Worm (Caenorhabditis elegans): ENCODE measurements around the gene mutd-1.

mutd-1 gene

ce11 chrIV:7139143-7139542, 5.3 kb upstream of the mutd-1 start:
- TF ChIP-seq unc-62 (GFP tag; optimal IDR thresholded peaks at IDR 0.05 in 1 of 2) (peak in 1 of 2 experiments; percentile 97), unc-62 (tag; optimal IDR thresholded peaks at IDR 0.05) (no peak), arid-1 (GFP tag; conservative IDR thresholded peaks at IDR 0.05) (no peak)

ce11 chrIV:7133140-7133539, 743 bp downstream of the mutd-1 start, which contains the start of gene cyn-12:
Gene cyn-12, minus strand, starts transcription at chrIV:7133217.
- TF ChIP-seq dpl-1 (GFP tag; optimal IDR thresholded peaks at IDR 0.05) (peak; percentile 33), ama-1 (optimal IDR thresholded peaks at IDR 0.05) (peak; percentile 11), nhr-28 (tag; optimal IDR thresholded peaks at IDR 0.05) (no peak), mes-2 (tag; optimal IDR thresholded peaks at IDR 0.05; ENCODE audit: poor library complexity, severe bottlenecking) (peak; percentile 52), lin-38 (GFP tag; IDR thresholded peaks at IDR 0.05) (no peak), lsy-2 (tag; optimal IDR thresholded peaks at IDR 0.05) (peak in 1 of 2 experiments; percentile 43), ces-1 (GFP tag; optimal IDR thresholded peaks at IDR 0.05) (no peak), dve-1 (tag; optimal IDR thresholded peaks at IDR 0.05; ENCODE audit: insufficient read depth) (peak; percentile 7), unc-62 (GFP tag; optimal IDR thresholded peaks at IDR 0.05 in 1 of 2) (peak in 1 of 2 experiments; percentile 61), unc-62 (tag; optimal IDR thresholded peaks at IDR 0.05) (no peak), mep-1 (tag; optimal IDR thresholded peaks at IDR 0.05) (no peak)

ce11 chrIV:7131780-7132179, 2.1 kb downstream of the mutd-1 start, which contains the start of gene grsp-3:
Gene grsp-3, minus strand, starts transcription at chrIV:7131928.
- TF ChIP-seq F26F4.8 (GFP tag; conservative IDR thresholded peaks at IDR 0.05) (no peak), nhr-28 (tag; optimal IDR thresholded peaks at IDR 0.05) (peak; percentile 46), hlh-30 (tag; optimal IDR thresholded peaks at IDR 0.05; ENCODE audit: insufficient read depth) (peak; percentile 72)

- TF ChIP-seq lir-3 (tag; optimal IDR thresholded peaks at IDR 0.05) (no peak), arid-1 (GFP tag; conservative IDR thresholded peaks at IDR 0.05) (no peak), zag-1 (tag; optimal IDR thresholded peaks at IDR 0.05) (no peak), Y48G9A.11 (GFP tag; IDR thresholded peaks at IDR 0.05) (no peak), tra-1 (GFP tag; IDR thresholded peaks at IDR 0.05) (no peak), saeg-2 (GFP tag; IDR thresholded peaks at IDR 0.05) (no peak), nhr-237 (tag; optimal IDR thresholded peaks at IDR 0.05) (no peak), mes-2 (tag; optimal IDR thresholded peaks at IDR 0.05; ENCODE audit: poor library complexity, severe bottlenecking) (no peak), nhr-77 (tag; optimal IDR thresholded peaks at IDR 0.05) (no peak), cey-2 (tag; optimal IDR thresholded peaks at IDR 0.05; ENCODE audit: borderline replicate concordance, insufficient read depth) (no peak), attf-4 (tag; optimal IDR thresholded peaks at IDR 0.05) (no peak), zip-2 (tag; optimal IDR thresholded peaks at IDR 0.05) (no peak), zfp-2 (tag; optimal IDR thresholded peaks at IDR 0.05) (no peak), nhr-76 (tag; optimal IDR thresholded peaks at IDR 0.05) (no peak), zip-11 (GFP tag; IDR thresholded peaks at IDR 0.05) (no peak)
Measured at ce11 chrIV:7121313-7122055, 12.4 kb downstream of the mutd-1 start, which contains the start of the genes C34D4.10 and str-48. Gene C34D4.10, minus strand, starts transcription at chrIV:7121413. Gene str-48, plus strand, starts transcription at chrIV:7122005.

- TF ChIP-seq nhr-111 (GFP tag; optimal IDR thresholded peaks at IDR 0.05) (no peak), dpl-1 (GFP tag; optimal IDR thresholded peaks at IDR 0.05) (no peak), madf-5 (GFP tag; IDR thresholded peaks at IDR 0.05) (no peak), skn-1 (tag; optimal IDR thresholded peaks at IDR 0.05) (no peak), ceh-28 (tag; optimal IDR thresholded peaks at IDR 0.05) (no peak), arid-1 (GFP tag; conservative IDR thresholded peaks at IDR 0.05) (no peak), F10B5.3 (tag; optimal IDR thresholded peaks at IDR 0.05) (no peak), nhr-6 (tag; optimal IDR thresholded peaks at IDR 0.05) (no peak), lin-13 (GFP tag; optimal IDR thresholded peaks at IDR 0.05) (no peak), nhr-10 (tag; optimal IDR thresholded peaks at IDR 0.05) (no peak), unc-39 (tag; optimal IDR thresholded peaks at IDR 0.05) (no peak), F49E8.2 (tag; optimal IDR thresholded peaks at IDR 0.05; ENCODE audit: borderline replicate concordance) (no peak), vab-7 (GFP tag; IDR thresholded peaks at IDR 0.05) (no peak), daf-16 (GFP tag; optimal IDR thresholded peaks at IDR 0.05) (no peak), daf-16 (tag; optimal IDR thresholded peaks at IDR 0.05) (no peak), spr-1 (tag; optimal IDR thresholded peaks at IDR 0.05) (no peak), lin-1 (GFP tag; IDR thresholded peaks at IDR 0.05) (no peak), hif-1 (tag; optimal IDR thresholded peaks at IDR 0.05) (no peak)
Measured at ce11 chrIV:7114599-7114998, 19.3 kb downstream of the mutd-1 start, which contains the start of gene nas-8. Gene nas-8, plus strand, starts transcription at chrIV:7114899.
